Fruit fly (Drosophila melanogaster) whole organism, embryonic: ENCODE measurements around the gene Oatp33Eb.

Experiments
- CG10209 ChIP-seq: fragments of 200-800 bp; sonication (Bioruptor generic); optimal IDR thresholded peaks from 3 replicates; lab custom pipeline; 2017; ENCODE audit warnings: missing biosample characterization, mild to moderate bottlenecking, missing genetic modification characterization, missing genetic modification reagents
- CG10543 ChIP-seq: fragments of 200-800 bp; sonication (Bioruptor generic); optimal IDR thresholded peaks from 3 replicates; lab custom pipeline; 2017; ENCODE audit warnings: missing biosample characterization, mild to moderate bottlenecking, missing genetic modification characterization, moderate library complexity
- CG11695 ChIP-seq: fragments of 200-800 bp; sonication (Bioruptor generic); IDR thresholded peaks from 3 replicates; pipeline ENCODE4 v1.3.6; 2022; ENCODE audit warnings: missing biosample characterization, missing genetic modification characterization
- CG1233 ChIP-seq: fragments of 200-800 bp; sonication (Bioruptor generic); optimal IDR thresholded peaks from 4 replicates; lab custom pipeline; 2018; ENCODE audit warnings: missing biosample characterization, mild to moderate bottlenecking, missing genetic modification characterization
- CG12391 ChIP-seq: fragments of 200-800 bp; sonication (Bioruptor generic); optimal IDR thresholded peaks from 3 replicates; lab custom pipeline; 2018; ENCODE audit warnings: missing biosample characterization, mild to moderate bottlenecking, missing genetic modification characterization, moderate library complexity
- CG12659 ChIP-seq: fragments of 200-800 bp; sonication (Bioruptor generic); optimal IDR thresholded peaks from 3 replicates; lab custom pipeline; 2017; ENCODE audit warnings: mild to moderate bottlenecking, missing biosample characterization, missing genetic modification reagents, missing genetic modification characterization
- CG12769 ChIP-seq: fragments of 200-800 bp; sonication (Bioruptor generic); optimal IDR thresholded peaks from 2 replicates; lab custom pipeline; 2019; ENCODE audit warnings: missing biosample characterization, mild to moderate bottlenecking, missing genetic modification characterization, moderate library complexity
- CG14710 ChIP-seq: fragments of 200-800 bp; sonication (Bioruptor generic); optimal IDR thresholded peaks from 3 replicates; lab custom pipeline; 2019; ENCODE audit warnings: missing biosample characterization, mild to moderate bottlenecking, missing genetic modification characterization, moderate library complexity
- CG15514 ChIP-seq: fragments of 200-800 bp; sonication (Bioruptor generic); optimal IDR thresholded peaks from 3 replicates; lab custom pipeline; 2017; ENCODE audit warnings: missing biosample characterization, missing genetic modification characterization, mild to moderate bottlenecking, moderate library complexity, missing genetic modification reagents
- CG17612 ChIP-seq: fragments of 200-800 bp; sonication (Bioruptor generic); IDR thresholded peaks from 2 replicates; pipeline ENCODE4 v1.3.6; 2022; ENCODE audit warnings: missing biosample characterization, missing genetic modification characterization
- CG17912 ChIP-seq: fragments of 200-800 bp; sonication (Bioruptor generic); optimal IDR thresholded peaks from 2 replicates; lab custom pipeline; 2018; ENCODE audit warnings: missing biosample characterization, mild to moderate bottlenecking, missing genetic modification characterization
- CG2120 ChIP-seq: fragments of 200-800 bp; sonication (Bioruptor generic); optimal IDR thresholded peaks from 3 replicates; lab custom pipeline; 2016; ENCODE audit warnings: missing biosample characterization, missing genetic modification characterization
- CG2678 ChIP-seq: fragments of 200-800 bp; sonication (Bioruptor generic); optimal IDR thresholded peaks from 3 replicates; lab custom pipeline; 2019; ENCODE audit warnings: missing biosample characterization, mild to moderate bottlenecking, missing genetic modification characterization, moderate library complexity
- CG3281 ChIP-seq: fragments of 200-800 bp; sonication (Bioruptor generic); optimal IDR thresholded peaks from 3 replicates; lab custom pipeline; 2017; ENCODE audit warnings: missing biosample characterization, mild to moderate bottlenecking, missing genetic modification characterization
- CG34376 ChIP-seq: fragments of 200-800 bp; sonication (Bioruptor generic); optimal IDR thresholded peaks from 2 replicates; lab custom pipeline; 2018; ENCODE audit warnings: missing biosample characterization, mild to moderate bottlenecking, missing genetic modification characterization
- CG3995 ChIP-seq: fragments of 200-800 bp; sonication (Bioruptor generic); optimal IDR thresholded peaks from 3 replicates; lab custom pipeline; 2016; ENCODE audit warnings: missing biosample characterization, missing genetic modification characterization
- CG4328 ChIP-seq: fragments of 200-800 bp; sonication (Bioruptor generic); optimal IDR thresholded peaks from 3 replicates; lab custom pipeline; 2017; ENCODE audit warnings: missing biosample characterization, missing genetic modification reagents, missing genetic modification characterization
- CG6765 ChIP-seq: fragments of 200-800 bp; sonication (Bioruptor generic); optimal IDR thresholded peaks from 3 replicates; lab custom pipeline; 2017; ENCODE audit warnings: missing biosample characterization, mild to moderate bottlenecking, missing genetic modification characterization
- CG8924 ChIP-seq: fragments of 200-800 bp; optimal IDR thresholded peaks from 3 replicates; lab custom pipeline; 2019; ENCODE audit warnings: missing biosample characterization, mild to moderate bottlenecking, missing genetic modification characterization, moderate library complexity
- CG8944 ChIP-seq: fragments of 200-800 bp; sonication (Bioruptor generic); optimal IDR thresholded peaks from 3 replicates; lab custom pipeline; 2016; ENCODE audit warnings: missing biosample characterization, missing genetic modification characterization
- GATAe ChIP-seq: fragments of 200-800 bp; sonication (Bioruptor generic); conservative IDR thresholded peaks from 2 replicates; pipeline ENCODE4 v1.3.6; 2022; ENCODE audit warnings: missing biosample characterization, missing genetic modification characterization
- H2.0 ChIP-seq: fragments of 200-800 bp; sonication (Bioruptor generic); IDR thresholded peaks from 2 replicates; pipeline ENCODE4 v1.3.6; 2022; ENCODE audit warnings: missing biosample characterization, missing genetic modification characterization
- HLH3B ChIP-seq: fragments of 200-800 bp; sonication (Bioruptor generic); IDR thresholded peaks from 2 replicates; pipeline ENCODE4 v1.3.6; 2022; ENCODE audit warnings: missing biosample characterization, missing genetic modification characterization
- Jarid2 ChIP-seq: fragments of 200-800 bp; sonication (Bioruptor generic); optimal IDR thresholded peaks from 3 replicates; lab custom pipeline; 2017; ENCODE audit warnings: mild to moderate bottlenecking, missing biosample characterization, missing genetic modification reagents, missing genetic modification characterization
- MTF-1 ChIP-seq: fragments of 200-800 bp; sonication (Bioruptor generic); optimal IDR thresholded peaks from 2 replicates; lab custom pipeline; 2018; ENCODE audit warnings: missing biosample characterization, mild to moderate bottlenecking, missing genetic modification characterization, borderline replicate concordance
- Mad ChIP-seq: fragments of 200-800 bp; sonication (Bioruptor generic); optimal IDR thresholded peaks from 2 replicates; lab custom pipeline; 2016; ENCODE audit warnings: missing biosample characterization, missing genetic modification characterization
- Spps ChIP-seq: fragments of 200-800 bp; sonication (Bioruptor generic); optimal IDR thresholded peaks from 2 replicates; lab custom pipeline; 2018; ENCODE audit warnings: missing biosample characterization, mild to moderate bottlenecking, missing genetic modification characterization
- Vsx1 ChIP-seq: fragments of 200-800 bp; sonication (Bioruptor generic); optimal IDR thresholded peaks from 2 replicates; lab custom pipeline; 2017; ENCODE audit warnings: missing biosample characterization, mild to moderate bottlenecking, missing genetic modification characterization, missing genetic modification reagents
- ac ChIP-seq: fragments of 200-800 bp; sonication (Bioruptor generic); optimal IDR thresholded peaks from 3 replicates; lab custom pipeline; 2017; ENCODE audit warnings: missing biosample characterization, mild to moderate bottlenecking, missing genetic modification characterization
- cg ChIP-seq: fragments of 200-800 bp; sonication (Bioruptor generic); optimal IDR thresholded peaks from 3 replicates; lab custom pipeline; 2019; ENCODE audit warnings: missing biosample characterization, mild to moderate bottlenecking, missing genetic modification characterization, moderate library complexity
- corto ChIP-seq: fragments of 200-800 bp; sonication (Bioruptor generic); optimal IDR thresholded peaks from 2 replicates; lab custom pipeline; 2016; ENCODE audit warnings: missing biosample characterization, mild to moderate bottlenecking, missing genetic modification characterization, moderate library complexity
- emc ChIP-seq: fragments of 200-800 bp; sonication (Bioruptor generic); optimal IDR thresholded peaks from 2 replicates; lab custom pipeline; 2016; ENCODE audit warnings: missing biosample characterization, missing genetic modification characterization
- exex ChIP-seq: fragments of 200-800 bp; sonication (Bioruptor generic); optimal IDR thresholded peaks from 4 replicates; lab custom pipeline; 2018; ENCODE audit warnings: missing biosample characterization, mild to moderate bottlenecking, missing genetic modification characterization, moderate library complexity
- gem ChIP-seq: fragments of 200-800 bp; sonication (Bioruptor generic); optimal IDR thresholded peaks from 2 replicates; lab custom pipeline; 2019; ENCODE audit warnings: missing biosample characterization, mild to moderate bottlenecking, missing genetic modification characterization, moderate library complexity
- grau ChIP-seq: fragments of 200-800 bp; optimal IDR thresholded peaks from 3 replicates; lab custom pipeline; 2019; ENCODE audit warnings: missing biosample characterization, mild to moderate bottlenecking, missing genetic modification characterization, moderate library complexity
- grn ChIP-seq: fragments of 200-800 bp; sonication (Bioruptor generic); optimal IDR thresholded peaks from 3 replicates; lab custom pipeline; 2017; ENCODE audit warnings: missing biosample characterization, missing genetic modification characterization
- gro ChIP-seq: fragments of 200-800 bp; sonication (Bioruptor generic); optimal IDR thresholded peaks from 2 replicates; lab custom pipeline; 2016; ENCODE audit warnings: missing biosample characterization, missing genetic modification characterization
- nau ChIP-seq: fragments of 200-800 bp; sonication (Bioruptor generic); optimal IDR thresholded peaks from 3 replicates; lab custom pipeline; 2017; ENCODE audit warnings: missing biosample characterization, mild to moderate bottlenecking, missing genetic modification characterization, missing genetic modification reagents
- org-1 ChIP-seq: fragments of 200-800 bp; sonication (Bioruptor generic); optimal IDR thresholded peaks from 2 replicates; lab custom pipeline; 2017; ENCODE audit warnings: missing biosample characterization, missing genetic modification characterization
- row ChIP-seq: fragments of 200-800 bp; sonication (Bioruptor generic); IDR thresholded peaks from 3 replicates; pipeline ENCODE4 v1.3.6; 2022; ENCODE audit warnings: missing biosample characterization, missing genetic modification characterization
- schlank ChIP-seq: fragments of 200-800 bp; sonication (Bioruptor generic); optimal IDR thresholded peaks from 2 replicates; lab custom pipeline; 2018; ENCODE audit warnings: missing biosample characterization, mild to moderate bottlenecking, missing genetic modification characterization
- sd ChIP-seq: fragments of 200-800 bp; sonication (Bioruptor generic); optimal IDR thresholded peaks from 3 replicates; lab custom pipeline; 2018; ENCODE audit warnings: missing biosample characterization, mild to moderate bottlenecking, missing genetic modification characterization, moderate library complexity
- sens ChIP-seq: fragments of 200-800 bp; sonication (Bioruptor generic); peaks from one replicate; lab custom pipeline; 2016; ENCODE audit warnings: missing biosample characterization, missing genetic modification characterization
- sqz ChIP-seq: fragments of 200-800 bp; sonication (Bioruptor generic); optimal IDR thresholded peaks from 3 replicates; lab custom pipeline; 2018; ENCODE audit warnings: missing biosample characterization, mild to moderate bottlenecking, missing genetic modification characterization
- ssp ChIP-seq: fragments of 200-800 bp; sonication (Bioruptor generic); IDR thresholded peaks from 2 replicates; pipeline ENCODE4 v1.3.6; 2022; ENCODE audit warnings: missing biosample characterization, missing genetic modification characterization
- unpg ChIP-seq: fragments of 200-800 bp; sonication (Bioruptor generic); optimal IDR thresholded peaks from 3 replicates; lab custom pipeline; 2018; ENCODE audit warnings: missing biosample characterization, mild to moderate bottlenecking, missing genetic modification characterization, moderate library complexity
- z ChIP-seq: fragments of 200-800 bp; sonication (Bioruptor generic); IDR thresholded peaks from 3 replicates; pipeline ENCODE4 v1.3.6; 2022; ENCODE audit warnings: missing biosample characterization, missing genetic modification characterization

Gene Oatp33Eb

dm6 chr2L:12493101-12493770 lies 45.0 kb downstream of the Oatp33Eb start (continued):
- TF ChIP-seq cg (GFP tag; lab: Kevin White, UChicago): no peak
- no peak for TF ChIP-seq Mad
- TF ChIP-seq ac (GFP tag; lab: Kevin White, UChicago): no peak
- no peak for TF ChIP-seq CG11695
- TF ChIP-seq CG8924 (tag; lab: Kevin White, UChicago): peak; percentile 92
- TF ChIP-seq unpg (GFP tag; lab: Kevin White, UChicago): no peak
- no peak for TF ChIP-seq CG14710
- TF ChIP-seq CG4328 (GFP tag; lab: Kevin White, UChicago): no peak
- no peak for TF ChIP-seq CG8944 (GFP tag; lab: Kevin White, UChicago)
- peak; percentile 23 for TF ChIP-seq CG15514
- no peak for TF ChIP-seq nau (GFP tag; lab: Kevin White, UChicago)
- TF ChIP-seq HLH3B (GFP tag; lab: Robert Waterston, UW): 0 out of 2 replicates have a peak, but pooled peaks have one; percentile 12
- TF ChIP-seq sd (tag; lab: Kevin White, UChicago): peak; percentile 80
- peak; percentile 17 for TF ChIP-seq schlank (tag; lab: Kevin White, UChicago)
- peak; percentile 7 for TF ChIP-seq Jarid2 (GFP tag; lab: Kevin White, UChicago)
- TF ChIP-seq CG10543 (GFP tag; lab: Kevin White, UChicago): peak; percentile 67
- TF ChIP-seq CG17912 (GFP tag; lab: Kevin White, UChicago): no peak
- no peak for TF ChIP-seq CG17612 (GFP tag; lab: Robert Waterston, UW)
- TF ChIP-seq MTF-1 (GFP tag; lab: Kevin White, UChicago): no peak

- peak; percentile 44 for TF ChIP-seq CG12769 (tag; lab: Kevin White, UChicago)
- peak; percentile 90 for TF ChIP-seq exex
- TF ChIP-seq CG3281 (GFP tag; lab: Kevin White, UChicago): peak; percentile 46
- peak; percentile 82 for TF ChIP-seq sens (GFP tag; lab: Kevin White, UChicago)
- peak; percentile 86 for TF ChIP-seq GATAe (GFP tag; lab: Robert Waterston, UW)
- TF ChIP-seq CG12391: no peak
- TF ChIP-seq gro (GFP tag; lab: Kevin White, UChicago): peak; percentile 19
- TF ChIP-seq CG14710: no peak
- no peak for TF ChIP-seq Spps
- peak; percentile 22 for TF ChIP-seq gem (tag; lab: Kevin White, UChicago)
- 0 out of 3 replicates have a peak, but pooled peaks have one; percentile 38 for TF ChIP-seq z (GFP tag; lab: Robert Waterston, UW)
- peak; percentile 30 for TF ChIP-seq CG2120 (GFP tag; lab: Kevin White, UChicago)
- no peak for TF ChIP-seq ssp (GFP tag; lab: Robert Waterston, UW)
- peak; percentile 17 for TF ChIP-seq CG1233 (GFP tag; lab: Kevin White, UChicago)
- TF ChIP-seq grn: peak; percentile 98
- TF ChIP-seq corto (GFP tag; lab: Kevin White, UChicago): peak; percentile 74
- TF ChIP-seq CG10209 (GFP tag; lab: Kevin White, UChicago): peak; percentile 31
- no peak for TF ChIP-seq emc (GFP tag; lab: Kevin White, UChicago)
- TF ChIP-seq row (GFP tag; lab: Robert Waterston, UW): peak; percentile 14; the same call in 1 of the 3 replicates
- TF ChIP-seq CG2678 (tag; lab: Kevin White, UChicago): peak; percentile 34
- peak; percentile 24 for TF ChIP-seq org-1
- TF ChIP-seq grau (tag; lab: Kevin White, UChicago): peak; percentile 31
- peak; percentile 96 for TF ChIP-seq sqz
- peak; percentile 42 for TF ChIP-seq CG6765 (GFP tag; lab: Kevin White, UChicago)
- TF ChIP-seq CG3995: peak; percentile 8
- TF ChIP-seq Vsx1 (GFP tag; lab: Kevin White, UChicago): peak; percentile 85
- TF ChIP-seq H2.0: 0 out of 2 replicates have a peak, but pooled peaks have one; percentile 4
- TF ChIP-seq sd (tag; lab: Kevin White, UChicago): peak; percentile 12
- peak; percentile 8 for TF ChIP-seq CG12659 (GFP tag; lab: Kevin White, UChicago)
- TF ChIP-seq CG34376: peak; percentile 50
Measured at dm6 chr2L:12493771-12494317, 45.6 kb downstream of the Oatp33Eb start.
